Worm (Caenorhabditis elegans) whole organism, mixed stage, embryonic: ENCODE results near the gene ufd-1.

Source experiments
- M03D4.4 ChIP-seq: sonication (generic microtip); optimal IDR thresholded peaks from 2 replicates; lab custom pipeline; 2017; ENCODE audit warnings: mild to moderate bottlenecking, missing genetic modification characterization, missing compliant biosample characterization
- bed-3 ChIP-seq: fragments of 200-800 bp; sonication (Bioruptor generic); optimal IDR thresholded peaks from 3 replicates; lab custom pipeline; 2018; ENCODE audit warnings: mild to moderate bottlenecking, missing genetic modification characterization, moderate library complexity, missing compliant biosample characterization
- blmp-1 ChIP-seq: fragments of 150-350 bp; optimal IDR thresholded peaks from 2 replicates; lab custom pipeline; 2014; ENCODE audit warnings: missing biosample characterization, missing genetic modification characterization
- ceh-39 ChIP-seq: fragments of 150-350 bp; optimal IDR thresholded peaks from 2 replicates; lab custom pipeline; 2014; ENCODE audit warnings: missing biosample characterization, missing genetic modification characterization
- ceh-43 ChIP-seq: fragments of 200-800 bp; sonication (Bioruptor generic); optimal IDR thresholded peaks from 2 replicates; lab custom pipeline; 2018; ENCODE audit warnings: mild to moderate bottlenecking, missing genetic modification characterization, moderate library complexity, missing compliant biosample characterization
- ces-1 ChIP-seq: fragments of 150-350 bp; optimal IDR thresholded peaks from 2 replicates; lab custom pipeline; 2014; ENCODE audit warnings: missing biosample characterization, missing genetic modification reagents, missing genetic modification characterization
- cnd-1 ChIP-seq: fragments of 200-800 bp; sonication (Bioruptor generic); optimal IDR thresholded peaks from 2 replicates; lab custom pipeline; 2018; ENCODE audit warnings: mild to moderate bottlenecking, missing genetic modification characterization, missing compliant biosample characterization
- drap-1 ChIP-seq: fragments of 200-800 bp; sonication (Bioruptor generic); optimal IDR thresholded peaks from 3 replicates; lab custom pipeline; 2018; ENCODE audit warnings: mild to moderate bottlenecking, missing genetic modification characterization, missing compliant biosample characterization
- elt-1 ChIP-seq: sonication (generic microtip); optimal IDR thresholded peaks from 2 replicates; lab custom pipeline; 2017; ENCODE audit warnings: missing genetic modification characterization, mild to moderate bottlenecking, missing compliant biosample characterization, antibody characterized with exemption, moderate library complexity, borderline replicate concordance; ENCODE audit not compliant: insufficient read depth
- elt-3 ChIP-seq: fragments of 150-350 bp; optimal IDR thresholded peaks from 2 replicates; lab custom pipeline; 2014; ENCODE audit warnings: missing biosample characterization, missing genetic modification characterization
- flh-1 ChIP-seq: fragments of 200-800 bp; sonication (Bioruptor generic); optimal IDR thresholded peaks from 2 replicates; lab custom pipeline; 2018; ENCODE audit warnings: mild to moderate bottlenecking, missing genetic modification characterization, moderate library complexity, missing compliant biosample characterization
- ham-2 ChIP-seq: fragments of 200-800 bp; sonication (Bioruptor generic); optimal IDR thresholded peaks from 2 replicates; lab custom pipeline; 2018; ENCODE audit warnings: mild to moderate bottlenecking, missing genetic modification characterization, missing compliant biosample characterization
- hlh-1 ChIP-seq: fragments of 150-350 bp; optimal IDR thresholded peaks from 2 replicates; lab custom pipeline; 2014; ENCODE audit warnings: missing biosample characterization, missing genetic modification reagents, missing genetic modification characterization
- lin-13 ChIP-seq: fragments of 150-350 bp; optimal IDR thresholded peaks from 2 replicates; lab custom pipeline; 2014; ENCODE audit warnings: missing biosample characterization, missing genetic modification characterization
- lin-32 ChIP-seq: fragments of 200-800 bp; sonication (Bioruptor generic); optimal IDR thresholded peaks from 2 replicates; lab custom pipeline; 2018; ENCODE audit warnings: mild to moderate bottlenecking, missing genetic modification characterization, missing compliant biosample characterization
- mab-5 ChIP-seq: fragments of 150-350 bp; optimal IDR thresholded peaks from 2 replicates; lab custom pipeline; 2014; ENCODE audit warnings: missing biosample characterization, missing genetic modification characterization
- mep-1 ChIP-seq: fragments of 150-350 bp; optimal IDR thresholded peaks from 2 replicates; lab custom pipeline; 2017; ENCODE audit warnings: missing biosample characterization, missing genetic modification reagents, missing genetic modification characterization, inconsistent platforms
- nhr-12 ChIP-seq: fragments of 150-350 bp; optimal IDR thresholded peaks from 2 replicates; lab custom pipeline; 2014; ENCODE audit warnings: missing biosample characterization, missing genetic modification characterization
- nhr-2 ChIP-seq: fragments of 150-350 bp; optimal IDR thresholded peaks from 2 replicates; lab custom pipeline; 2014; ENCODE audit warnings: missing biosample characterization, missing genetic modification characterization
- nhr-28 ChIP-seq: fragments of 150-350 bp; optimal IDR thresholded peaks from 2 replicates; lab custom pipeline; 2014; ENCODE audit warnings: missing biosample characterization, missing genetic modification characterization
- nhr-76 ChIP-seq: sonication (generic microtip); optimal IDR thresholded peaks from 2 replicates; lab custom pipeline; 2017; ENCODE audit warnings: missing biosample characterization, missing genetic modification characterization
- pha-4 ChIP-seq: fragments of 150-350 bp; optimal IDR thresholded peaks from 2 replicates; lab custom pipeline; 2018; ENCODE audit warnings: missing biosample characterization, missing genetic modification reagents, missing genetic modification characterization
- sem-2 ChIP-seq: fragments of 200-800 bp; sonication (Bioruptor generic); optimal IDR thresholded peaks from 2 replicates; lab custom pipeline; 2018; ENCODE audit warnings: mild to moderate bottlenecking, missing genetic modification characterization, missing compliant biosample characterization
- sptf-1 ChIP-seq: sonication (generic microtip); optimal IDR thresholded peaks from 2 replicates; lab custom pipeline; 2017; ENCODE audit warnings: mild to moderate bottlenecking, missing genetic modification characterization, moderate library complexity, missing compliant biosample characterization
- tbx-8 ChIP-seq: fragments of 200-800 bp; sonication (Bioruptor generic); optimal IDR thresholded peaks from 2 replicates; lab custom pipeline; 2018; ENCODE audit warnings: mild to moderate bottlenecking, missing genetic modification characterization, moderate library complexity, missing compliant biosample characterization
- unc-120 ChIP-seq: sonication (generic microtip); optimal IDR thresholded peaks from 2 replicates; lab custom pipeline; 2017; ENCODE audit warnings: missing genetic modification characterization, missing compliant biosample characterization; ENCODE audit not compliant: poor library complexity, severe bottlenecking
- unc-39 ChIP-seq: fragments of 150-350 bp; optimal IDR thresholded peaks from 2 replicates; lab custom pipeline; 2014; ENCODE audit warnings: missing biosample characterization, missing genetic modification characterization
- unc-62 ChIP-seq: fragments of 150-350 bp; optimal IDR thresholded peaks from 2 replicates; lab custom pipeline; 2014; ENCODE audit warnings: missing biosample characterization, missing genetic modification reagents, missing genetic modification characterization
- zip-8 ChIP-seq: fragments of 150-350 bp; optimal IDR thresholded peaks from 2 replicates; lab custom pipeline; 2014; ENCODE audit warnings: missing biosample characterization, missing genetic modification characterization
- ztf-11 ChIP-seq: fragments of 150-350 bp; optimal IDR thresholded peaks from 2 replicates; lab custom pipeline; 2014; ENCODE audit warnings: missing biosample characterization, missing genetic modification characterization

The ufd-1 gene

DNA sequence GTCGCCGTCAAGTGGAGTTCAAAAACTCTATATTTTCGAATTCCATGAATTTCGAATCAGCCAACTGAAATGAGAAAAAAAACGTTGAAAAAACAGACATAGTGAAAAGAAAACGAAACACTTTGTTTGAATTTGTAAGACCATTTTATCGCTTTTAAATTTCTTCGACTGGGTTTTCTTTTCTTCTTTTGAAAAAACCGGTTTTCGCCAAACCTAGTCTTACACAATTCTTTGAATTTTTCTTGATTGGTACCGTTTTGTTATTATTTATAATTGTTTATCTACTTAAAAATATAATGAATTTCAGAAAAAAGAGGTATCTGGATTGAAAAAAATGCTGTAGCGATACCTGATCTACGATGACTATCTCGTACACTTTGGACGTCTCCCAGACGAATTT is 18.9 kb upstream of the ufd-1 start, which contains the start of gene best-22:
best-22 (plus strand) TSS at position 301 of the 400 bp plus-strand sequence.
- no peak for TF ChIP-seq unc-62 (GFP tag; lab: Kevin White, UChicago)
- TF ChIP-seq elt-3 (tag; lab: Kevin White, UChicago): no peak
- TF ChIP-seq zip-8 (tag; lab: Kevin White, UChicago): no peak
- TF ChIP-seq drap-1 (GFP tag; lab: Kevin White, UChicago): no peak
- no peak for TF ChIP-seq sptf-1
- TF ChIP-seq unc-39 (tag; lab: Kevin White, UChicago): no peak
- no peak for TF ChIP-seq unc-120 (tag; lab: Kevin White, UChicago)
- TF ChIP-seq blmp-1 (tag; lab: Kevin White, UChicago): no peak
- TF ChIP-seq ceh-39: no peak
- TF ChIP-seq mab-5: no peak
- TF ChIP-seq cnd-1 (tag; lab: Kevin White, UChicago): no peak
- TF ChIP-seq ham-2 (GFP tag; lab: Kevin White, UChicago): no peak
- TF ChIP-seq sem-2 (GFP tag; lab: Kevin White, UChicago): no peak
- TF ChIP-seq ces-1 (GFP tag; lab: Kevin White, UChicago): no peak
- TF ChIP-seq, all 35 proteins: peak for 0

DNA sequence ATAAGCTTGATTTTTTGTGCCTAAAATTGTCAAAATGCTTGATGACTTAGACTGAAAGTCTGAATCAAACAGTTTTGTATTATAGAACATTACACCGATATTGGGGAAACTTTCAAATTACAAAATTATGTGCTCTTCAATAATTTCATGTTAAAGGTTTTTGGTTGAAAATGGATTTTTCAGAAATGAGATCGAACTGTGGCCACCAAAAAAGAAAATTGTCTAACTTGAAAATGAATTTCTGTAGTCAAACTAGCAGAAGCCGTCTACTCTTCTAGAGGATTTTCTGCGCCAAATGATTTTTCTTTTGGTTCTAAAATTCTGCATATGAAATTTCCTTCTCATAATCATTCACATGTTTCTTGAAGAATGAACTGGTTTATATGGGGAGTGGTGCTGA is 10.2 kb upstream of the ufd-1 start:
- TF ChIP-seq elt-3 (tag; lab: Kevin White, UChicago) (no peak), nhr-12 (tag; lab: Kevin White, UChicago) (no peak), sptf-1 (no peak), zip-8 (tag; lab: Kevin White, UChicago) (no peak), nhr-2 (tag; lab: Kevin White, UChicago) (no peak), elt-1 (tag; lab: Kevin White, UChicago) (no peak), lin-32 (GFP tag; lab: Kevin White, UChicago) (no peak), hlh-1 (no peak), mab-5 (no peak), flh-1 (GFP tag; lab: Kevin White, UChicago) (no peak), ztf-11 (tag; lab: Kevin White, UChicago) (no peak), lin-13 (tag; lab: Kevin White, UChicago) (no peak), pha-4 (tag; lab: Kevin White, UChicago) (no peak), ceh-43 (GFP tag; lab: Kevin White, UChicago) (no peak)

DNA sequence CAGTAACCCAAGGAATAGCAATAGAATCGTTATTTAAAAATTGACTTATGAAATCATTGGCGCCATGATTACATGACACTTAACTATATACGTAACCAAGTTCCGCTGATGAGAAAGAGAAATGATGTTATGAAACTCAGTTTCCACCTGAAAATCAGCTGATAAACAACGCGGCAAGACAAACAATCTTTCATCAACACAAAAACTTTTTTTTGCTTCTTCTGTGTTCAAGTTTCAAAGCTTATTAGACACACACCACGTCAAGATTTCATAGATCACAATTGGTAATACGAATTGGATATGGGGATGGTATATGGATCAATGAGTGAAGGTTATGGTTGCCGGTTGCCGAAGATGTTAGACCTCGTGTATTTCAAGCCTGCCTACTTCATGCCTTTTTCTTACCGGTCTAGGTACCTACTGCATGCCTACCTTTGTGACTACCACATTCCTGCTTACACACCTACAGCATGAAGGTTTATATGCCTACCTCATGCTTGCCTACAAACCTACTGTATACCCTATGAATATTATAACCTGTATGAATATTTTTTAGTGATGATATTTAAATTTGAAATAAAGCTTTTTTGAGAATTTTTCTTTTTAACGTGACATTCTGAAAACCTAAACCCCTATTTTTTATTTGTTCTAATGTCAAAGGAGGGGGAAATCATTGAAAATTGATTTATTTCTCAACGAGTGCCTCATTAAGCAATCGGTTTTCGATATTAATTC is 6.4 kb upstream of the ufd-1 start, which contains the start of the genes F19B6.10 and wht-5:
F19B6.10 (plus strand) TSS at position 301 of the 735 bp plus-strand sequence.
wht-5 (plus strand) TSS at position 685 of the 735 bp plus-strand sequence.
- no peak for TF ChIP-seq cnd-1 (tag; lab: Kevin White, UChicago)
- no peak for TF ChIP-seq nhr-76
- TF ChIP-seq bed-3 (GFP tag; lab: Kevin White, UChicago): no peak
- no peak for TF ChIP-seq tbx-8 (GFP tag; lab: Kevin White, UChicago)
- no peak for TF ChIP-seq drap-1 (GFP tag; lab: Kevin White, UChicago)
- no peak for TF ChIP-seq unc-120 (tag; lab: Kevin White, UChicago)
- no peak for TF ChIP-seq pha-4 (tag; lab: Kevin White, UChicago)
- TF ChIP-seq unc-39 (tag; lab: Kevin White, UChicago): no peak

DNA sequence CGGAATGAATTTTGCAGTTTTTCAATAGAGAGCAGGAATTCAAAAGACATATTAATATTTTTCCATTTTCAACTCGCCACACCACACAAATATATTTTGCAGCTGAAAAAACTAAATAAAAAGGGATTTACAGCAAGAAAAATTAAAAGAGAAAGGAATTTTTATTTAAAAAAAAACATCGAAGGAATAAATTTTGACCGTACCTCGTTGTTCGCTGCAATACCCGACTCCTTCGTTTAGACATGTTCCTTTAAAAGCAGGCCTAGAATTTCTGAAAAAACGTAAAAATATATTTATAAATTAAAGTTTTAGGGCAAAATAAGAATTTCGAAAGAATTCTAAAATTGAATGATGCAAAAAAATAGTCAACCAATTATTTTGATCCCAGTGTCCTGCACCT is 5.1 kb upstream of the ufd-1 start, which contains the start of gene F19B6.1:
F19B6.1 (minus strand) TSS at position 278 of the 400 bp plus-strand sequence.
- TF ChIP-seq zip-8 (tag; lab: Kevin White, UChicago) (no peak), M03D4.4 (tag; lab: Kevin White, UChicago) (no peak), tbx-8 (GFP tag; lab: Kevin White, UChicago) (no peak), ztf-11 (tag; lab: Kevin White, UChicago) (no peak), flh-1 (GFP tag; lab: Kevin White, UChicago) (no peak), unc-39 (tag; lab: Kevin White, UChicago) (no peak), hlh-1 (no peak), mab-5 (no peak), mep-1 (tag; lab: Kevin White, UChicago) (no peak), nhr-12 (tag; lab: Kevin White, UChicago) (no peak), nhr-28 (tag; lab: Kevin White, UChicago) (no peak), bed-3 (GFP tag; lab: Kevin White, UChicago) (no peak)
